Fruit fly (Drosophila melanogaster): ENCODE measurements around the gene tty.

Gene tty

dm6 chrX:21375595-21376047 is 36.1 kb upstream of the tty start (continued):
- TF ChIP-seq CG15696 (tag; optimal IDR thresholded peaks at IDR 0.05) (no peak), caup (GFP tag; optimal IDR thresholded peaks at IDR 0.05; ENCODE audit: severe bottlenecking) (peak; percentile 48), odd (GFP tag; optimal IDR thresholded peaks at IDR 0.05) (peak; percentile 18), CG4820 (GFP tag; optimal IDR thresholded peaks at IDR 0.05) (no peak), sens (GFP tag) (no peak), phol (tag; optimal IDR thresholded peaks at IDR 0.05) (peak; percentile 46), Hey (tag; optimal IDR thresholded peaks at IDR 0.05) (no peak), Fer3 (tag; optimal IDR thresholded peaks at IDR 0.05) (peak; percentile 31), Deaf1 (tag; optimal IDR thresholded peaks at IDR 0.05) (peak; percentile 56), CG17912 (GFP tag; optimal IDR thresholded peaks at IDR 0.05) (no peak), Ssrp (tag; optimal IDR thresholded peaks at IDR 0.05) (peak; percentile 34), run (tag; optimal IDR thresholded peaks at IDR 0.05) (no peak), Spps (tag; optimal IDR thresholded peaks at IDR 0.05) (no peak), CG10431 (GFP tag; optimal IDR thresholded peaks at IDR 0.05) (no peak), tap (tag; optimal IDR thresholded peaks at IDR 0.05) (peak; percentile 3), oc (tag; optimal IDR thresholded peaks at IDR 0.05) (no peak), CG18262 (tag; optimal IDR thresholded peaks at IDR 0.05) (peak; percentile 47), ranshi (GFP tag; IDR thresholded peaks at IDR 0.05) (0 out of 2 replicates have a peak, but pooled peaks have one; percentile 12), kay (GFP tag; optimal IDR thresholded peaks at IDR 0.05) (no peak), CG7357 (GFP tag; IDR thresholded peaks at IDR 0.05) (no peak), pros (GFP tag; optimal IDR thresholded peaks at IDR 0.05) (no peak), dpn (GFP tag; optimal IDR thresholded peaks at IDR 0.05) (peak in 1 of 2 experiments; percentile 21), tll (GFP tag; optimal IDR thresholded peaks at IDR 0.05) (no peak), NK7.1 (GFP tag; optimal IDR thresholded peaks at IDR 0.05) (no peak), CG4424 (GFP tag; optimal IDR thresholded peaks at IDR 0.05) (peak; percentile 36), tx (GFP tag; optimal IDR thresholded peaks at IDR 0.05) (no peak), chif (GFP tag; optimal IDR thresholded peaks at IDR 0.05) (no peak), CG15601 (tag; optimal IDR thresholded peaks at IDR 0.05) (no peak), Meics (GFP tag; optimal IDR thresholded peaks at IDR 0.05) (peak; percentile 74), fru (optimal IDR thresholded peaks at IDR 0.05) (no peak), CG6689 (GFP tag; IDR thresholded peaks at IDR 0.05) (peak; percentile 43; the same call in 1 of the 2 replicates), Hr78 (GFP tag; optimal IDR thresholded peaks at IDR 0.05) (no peak), zen (tag; optimal IDR thresholded peaks at IDR 0.05) (no peak), Antp (GFP tag; optimal IDR thresholded peaks at IDR 0.05) (no peak), nerfin-1 (tag; optimal IDR thresholded peaks at IDR 0.05) (no peak), Scr (GFP tag; IDR thresholded peaks at IDR 0.05; ENCODE audit: partially characterized antibody) (no peak), pum (GFP tag; optimal IDR thresholded peaks at IDR 0.05) (no peak), luna (GFP tag; optimal IDR thresholded peaks at IDR 0.05) (no peak), CG9727 (GFP tag; optimal IDR thresholded peaks at IDR 0.05) (peak; percentile 39), Elba2 (GFP tag; optimal IDR thresholded peaks at IDR 0.05) (no peak), CG13296 (GFP tag; optimal IDR thresholded peaks at IDR 0.05) (peak; percentile 60), CG7963 (GFP tag; IDR thresholded peaks at IDR 0.05; ENCODE audit: partially characterized antibody) (no peak), CG9215 (GFP tag; IDR thresholded peaks at IDR 0.05) (0 out of 2 replicates have a peak, but pooled peaks have one; percentile 25), CG4404 (GFP tag; IDR thresholded peaks at IDR 0.05) (no peak), Nf-YA (GFP tag; IDR thresholded peaks at IDR 0.05) (no peak), yki (optimal IDR thresholded peaks at IDR 0.05) (no peak), Ets65A (GFP tag) (no peak), CG6683 (GFP tag; optimal IDR thresholded peaks at IDR 0.05) (peak; percentile 11), ara (GFP tag; IDR thresholded peaks at IDR 0.05) (no peak), Bteb2 (GFP tag; optimal IDR thresholded peaks at IDR 0.05) (no peak), vfl (GFP tag; optimal IDR thresholded peaks at IDR 0.05) (no peak)
